Worm (Caenorhabditis elegans) whole organism, L1 larva: ENCODE data around the gene F46F5.11.

Source experiments
- C34B4.2 ChIP-seq: sonication (generic microtip); optimal IDR thresholded peaks from 2 replicates; lab custom pipeline; 2017; ENCODE audit warnings: mild to moderate bottlenecking, missing genetic modification characterization, missing compliant biosample characterization
- F16B12.6 ChIP-seq: fragments of 150-350 bp; optimal IDR thresholded peaks from 2 replicates; lab custom pipeline; 2014; ENCODE audit warnings: missing biosample characterization, missing genetic modification characterization
- alr-1 ChIP-seq: fragments of 200-800 bp; sonication (Bioruptor generic); optimal IDR thresholded peaks from 2 replicates; lab custom pipeline; 2018; ENCODE audit warnings: borderline replicate concordance, mild to moderate bottlenecking, missing genetic modification characterization, missing compliant biosample characterization
- aly-2 ChIP-seq: fragments of 150-350 bp; optimal IDR thresholded peaks from 2 replicates; lab custom pipeline; 2014; ENCODE audit warnings: missing biosample characterization, missing genetic modification characterization
- ama-1 ChIP-seq: fragments of 150-350 bp; optimal IDR thresholded peaks from 2 replicates; lab custom pipeline; 2014
- blmp-1 ChIP-seq: fragments of 150-350 bp; optimal IDR thresholded peaks from 2 replicates; lab custom pipeline; 2014; ENCODE audit warnings: missing biosample characterization, missing genetic modification characterization
- ceh-8 ChIP-seq: fragments of 200-800 bp; sonication (Bioruptor generic); optimal IDR thresholded peaks from 2 replicates; lab custom pipeline; 2018; ENCODE audit warnings: mild to moderate bottlenecking, missing genetic modification characterization, moderate library complexity, missing compliant biosample characterization
- ceh-82 ChIP-seq, 3 experiments: fragments of 150-350 bp in 1 of 3; sonication (generic microtip) in 2 of 3; optimal IDR thresholded peaks; 2 replicates each; lab custom pipeline; 2014 to 2017; ENCODE audit warnings: missing biosample characterization in 3 of 3, missing genetic modification characterization in 3 of 3
- ceh-90 ChIP-seq: sonication (generic microtip); optimal IDR thresholded peaks from 2 replicates; lab custom pipeline; 2016; ENCODE audit warnings: missing genetic modification characterization, missing compliant biosample characterization
- elt-2 ChIP-seq: sonication (generic microtip); optimal IDR thresholded peaks from 2 replicates; lab custom pipeline; 2016; ENCODE audit warnings: missing genetic modification characterization, mild to moderate bottlenecking, inconsistent platforms, missing compliant biosample characterization, missing genetic modification reagents
- fkh-10 ChIP-seq: sonication (generic microtip); optimal IDR thresholded peaks from 2 replicates; lab custom pipeline; 2017; ENCODE audit warnings: missing biosample characterization, missing genetic modification reagents, missing genetic modification characterization
- fkh-4 ChIP-seq: sonication (generic microtip); optimal IDR thresholded peaks from 2 replicates; lab custom pipeline; 2016; ENCODE audit warnings: missing compliant biosample characterization, missing genetic modification characterization, borderline replicate concordance
- fkh-8 ChIP-seq: sonication (generic microtip); optimal IDR thresholded peaks from 2 replicates; lab custom pipeline; 2016; ENCODE audit warnings: mild to moderate bottlenecking, missing genetic modification characterization, missing compliant biosample characterization
- fos-1 ChIP-seq: fragments of 150-350 bp; optimal IDR thresholded peaks from 2 replicates; lab custom pipeline; 2014; ENCODE audit warnings: missing biosample characterization, missing genetic modification characterization
- grh-1 ChIP-seq: fragments of 200-800 bp; sonication (Bioruptor generic); IDR thresholded peaks from 2 replicates; pipeline ENCODE4 v1.3.6; 2022; ENCODE audit warnings: missing genetic modification reagents, missing genetic modification characterization, missing compliant biosample characterization
- hlh-17 ChIP-seq: fragments of 200-800 bp; sonication (Bioruptor generic); optimal IDR thresholded peaks from 2 replicates; lab custom pipeline; 2018; ENCODE audit warnings: missing genetic modification characterization, mild to moderate bottlenecking, missing compliant biosample characterization, moderate library complexity, borderline replicate concordance
- isw-1 ChIP-seq: fragments of 200-800 bp; sonication (Bioruptor generic); IDR thresholded peaks from 2 replicates; pipeline ENCODE4 v1.3.6; 2022; ENCODE audit warnings: missing genetic modification characterization, missing compliant biosample characterization
- jun-1 ChIP-seq: fragments of 150-350 bp; optimal IDR thresholded peaks from 2 replicates; lab custom pipeline; 2014; ENCODE audit warnings: missing biosample characterization, missing genetic modification reagents, missing genetic modification characterization
- lin-13 ChIP-seq: fragments of 150-350 bp; optimal IDR thresholded peaks from 2 replicates; lab custom pipeline; 2014; ENCODE audit warnings: missing biosample characterization, missing genetic modification reagents, missing genetic modification characterization
- lin-14 ChIP-seq: fragments of 200-800 bp; sonication (Bioruptor generic); optimal IDR thresholded peaks from 2 replicates; lab custom pipeline; 2018; ENCODE audit warnings: mild to moderate bottlenecking, missing genetic modification characterization, moderate library complexity, missing compliant biosample characterization
- lin-15B ChIP-seq: fragments of 150-350 bp; sonication (generic microtip); optimal IDR thresholded peaks from 3 replicates; lab custom pipeline; 2014; ENCODE audit warnings: missing biosample characterization, missing genetic modification characterization
- lir-3 ChIP-seq: sonication (generic microtip); optimal IDR thresholded peaks from 2 replicates; lab custom pipeline; 2016; ENCODE audit warnings: mild to moderate bottlenecking, missing genetic modification characterization, moderate library complexity, missing compliant biosample characterization; ENCODE audit not compliant: poor library complexity
- mab-9 ChIP-seq: fragments of 200-800 bp; sonication (Bioruptor generic); IDR thresholded peaks from 2 replicates; pipeline ENCODE4 v1.3.6; 2022; ENCODE audit warnings: missing genetic modification reagents, missing genetic modification characterization, missing compliant biosample characterization
- mef-2 ChIP-seq: fragments of 150-350 bp; optimal IDR thresholded peaks from 2 replicates; lab custom pipeline; 2014; ENCODE audit warnings: missing biosample characterization, missing genetic modification characterization
- mep-1 ChIP-seq: fragments of 150-350 bp; optimal IDR thresholded peaks from 2 replicates; lab custom pipeline; 2014; ENCODE audit warnings: missing biosample characterization, missing genetic modification characterization
- nhr-11 ChIP-seq: fragments of 150-350 bp; optimal IDR thresholded peaks from 2 replicates; lab custom pipeline; 2014; ENCODE audit warnings: missing biosample characterization, missing genetic modification characterization
- nhr-12 ChIP-seq: sonication (generic microtip); optimal IDR thresholded peaks from 2 replicates; lab custom pipeline; 2017; ENCODE audit warnings: missing biosample characterization, missing genetic modification characterization
- nhr-19 ChIP-seq: fragments of 200-800 bp; sonication (Bioruptor generic); conservative IDR thresholded peaks from 2 replicates; pipeline ENCODE4 v1.3.6; 2022; ENCODE audit warnings: missing genetic modification characterization, missing compliant biosample characterization
- nhr-20 ChIP-seq: sonication (generic microtip); optimal IDR thresholded peaks from 2 replicates; lab custom pipeline; 2016; ENCODE audit warnings: mild to moderate bottlenecking, missing genetic modification characterization, missing compliant biosample characterization
- nhr-28 ChIP-seq: fragments of 150-350 bp; optimal IDR thresholded peaks from 2 replicates; lab custom pipeline; 2014; ENCODE audit warnings: missing biosample characterization, missing genetic modification characterization
- nhr-76 ChIP-seq: sonication (generic microtip); optimal IDR thresholded peaks from 2 replicates; lab custom pipeline; 2017; ENCODE audit warnings: missing biosample characterization, missing genetic modification characterization
- nhr-77 ChIP-seq: fragments of 150-350 bp; optimal IDR thresholded peaks from 2 replicates; lab custom pipeline; 2014; ENCODE audit warnings: missing biosample characterization, missing genetic modification characterization
- nhr-90 ChIP-seq: sonication (generic microtip); optimal IDR thresholded peaks from 2 replicates; lab custom pipeline; 2016; ENCODE audit warnings: mild to moderate bottlenecking, missing genetic modification characterization, missing compliant biosample characterization; ENCODE audit not compliant: poor library complexity
- pax-3 ChIP-seq: fragments of 200-800 bp; sonication (Bioruptor generic); optimal IDR thresholded peaks from 2 replicates; lab custom pipeline; 2018; ENCODE audit warnings: mild to moderate bottlenecking, missing genetic modification characterization, moderate library complexity, missing compliant biosample characterization
- rnt-1 ChIP-seq: sonication (generic microtip); optimal IDR thresholded peaks from 2 replicates; lab custom pipeline; 2016; ENCODE audit warnings: mild to moderate bottlenecking, missing genetic modification characterization, moderate library complexity, missing compliant biosample characterization
- skn-1 ChIP-seq: fragments of 150-350 bp; optimal IDR thresholded peaks from 2 replicates; lab custom pipeline; 2014; ENCODE audit warnings: missing biosample characterization, missing genetic modification characterization
- unc-130 ChIP-seq: fragments of 150-350 bp; optimal IDR thresholded peaks from 2 replicates; lab custom pipeline; 2017; ENCODE audit warnings: missing biosample characterization, missing genetic modification characterization, inconsistent platforms
- unc-30 ChIP-seq: sonication (generic microtip); optimal IDR thresholded peaks from 2 replicates; lab custom pipeline; 2017; ENCODE audit warnings: missing biosample characterization, missing genetic modification characterization
- unc-86 ChIP-seq: sonication (generic microtip); optimal IDR thresholded peaks from 2 replicates; lab custom pipeline; 2016; ENCODE audit warnings: missing genetic modification characterization, missing compliant biosample characterization
- xbp-1 ChIP-seq: sonication (generic microtip); optimal IDR thresholded peaks from 2 replicates; lab custom pipeline; 2016; ENCODE audit warnings: missing genetic modification characterization, missing compliant biosample characterization
- zag-1 ChIP-seq: fragments of 150-350 bp; optimal IDR thresholded peaks from 2 replicates; lab custom pipeline; 2014; ENCODE audit warnings: missing biosample characterization, missing genetic modification characterization

The F46F5.11 gene

ce11 chrII:775033-775432, 33.5 kb upstream of the F46F5.11 start, which contains the start of gene Y39F10A.1:
Gene Y39F10A.1, plus strand, starts transcription at chrII:775333.
- TF ChIP-seq nhr-12 (tag; lab: Kevin White, UChicago) (no peak), blmp-1 (no peak), fkh-8 (no peak), nhr-28 (tag; lab: Kevin White, UChicago) (no peak), jun-1 (tag; lab: Kevin White, UChicago) (no peak), ama-1 (lab: Kevin White, UChicago) (no peak), mep-1 (tag; lab: Kevin White, UChicago) (no peak), ceh-8 (GFP tag; lab: Kevin White, UChicago) (no peak)

ce11 chrII:782903-783302, 25.7 kb upstream of the F46F5.11 start, which contains the start of gene Y39F10A.3:
Gene Y39F10A.3, minus strand, starts transcription at chrII:783003.
- TF ChIP-seq xbp-1 (tag; lab: Kevin White, UChicago), result no peak
- no peak for TF ChIP-seq alr-1 (tag; lab: Kevin White, UChicago)
- no peak for TF ChIP-seq unc-130 (tag; lab: Kevin White, UChicago)
- TF ChIP-seq lin-13 (GFP tag; lab: Kevin White, UChicago), result no peak
- no peak for TF ChIP-seq skn-1

ce11 chrII:783532-783931, 25.0 kb upstream of the F46F5.11 start, which contains the start of gene Y39F10A.6:
Gene Y39F10A.6, minus strand, starts transcription at chrII:783632.
- TF ChIP-seq grh-1 (GFP tag; lab: Robert Waterston, UW) (no peak), isw-1 (GFP tag; lab: Robert Waterston, UW) (no peak), fos-1 (no peak), aly-2 (tag; lab: Kevin White, UChicago) (no peak), fkh-10 (no peak), skn-1 (no peak), C34B4.2 (tag; lab: Kevin White, UChicago) (no peak), nhr-76 (no peak)

ce11 chrII:786938-787337, 21.6 kb upstream of the F46F5.11 start, which contains the start of gene F46F5.16:
Gene F46F5.16, plus strand, starts transcription at chrII:787238.
- TF ChIP-seq unc-30 (tag; lab: Kevin White, UChicago) (no peak), C34B4.2 (tag; lab: Kevin White, UChicago) (no peak), fkh-4 (tag; lab: Kevin White, UChicago) (no peak), nhr-11 (tag; lab: Kevin White, UChicago) (no peak), hlh-17 (no peak), pax-3 (tag; lab: Kevin White, UChicago) (no peak), rnt-1 (tag; lab: Kevin White, UChicago) (no peak), nhr-20 (no peak), nhr-77 (no peak), ceh-82 (tag; optimal IDR thresholded peaks at IDR 0.05; lab: Kevin White, UChicago) (no peak)

- TF ChIP-seq zag-1 (tag; lab: Kevin White, UChicago), result no peak
- TF ChIP-seq nhr-19 (GFP tag; lab: Robert Waterston, UW), result no peak
- no peak for TF ChIP-seq lir-3
- TF ChIP-seq elt-2 (tag; lab: Kevin White, UChicago), result no peak
- no peak for TF ChIP-seq lin-14 (GFP tag; lab: Kevin White, UChicago)
- no peak for TF ChIP-seq unc-86 (tag; lab: Kevin White, UChicago)
- TF ChIP-seq mab-9 (GFP tag; lab: Robert Waterston, UW), result no peak
- TF ChIP-seq ceh-90, result no peak
- TF ChIP-seq pax-3 (tag; lab: Kevin White, UChicago), result no peak
- no peak for TF ChIP-seq F16B12.6
- no peak for TF ChIP-seq nhr-90 (tag; lab: Kevin White, UChicago)
- no peak for TF ChIP-seq lin-15B (tag; lab: Kevin White, UChicago)
- TF ChIP-seq mef-2 (tag; lab: Kevin White, UChicago), result no peak
- TF ChIP-seq alr-1 (tag; lab: Kevin White, UChicago), result no peak
Measured at ce11 chrII:788139-788538, 20.4 kb upstream of the F46F5.11 start, which contains the start of gene F46F5.15. Gene F46F5.15, plus strand, starts transcription at chrII:788439.
